Worm (Caenorhabditis elegans) whole organism, L2 larva: Measurements from ENCODE around the gene elks-1.
"Not testable (repeated sequence)": the region's sequence is repeated elsewhere in the genome, so short reads cannot be mapped to it uniquely, and the experiment has no call there.

Experiments
- C34F6.9 ChIP-seq: fragments of 150-350 bp; optimal IDR thresholded peaks from 2 replicates; lab custom pipeline; 2014; ENCODE audit warnings: missing biosample characterization, missing genetic modification characterization
- F13H6.1 ChIP-seq: sonication (generic microtip); optimal IDR thresholded peaks from 2 replicates; lab custom pipeline; 2016; ENCODE audit warnings: missing genetic modification characterization, missing compliant biosample characterization
- R02D3.7 ChIP-seq: fragments of 150-350 bp; optimal IDR thresholded peaks from 2 replicates; lab custom pipeline; 2014; ENCODE audit warnings: missing biosample characterization, missing genetic modification characterization
- ZK546.5 ChIP-seq: sonication (generic microtip); optimal IDR thresholded peaks from 2 replicates; lab custom pipeline; 2017; ENCODE audit warnings: missing biosample characterization, missing genetic modification characterization
- alr-1 ChIP-seq: fragments of 150-350 bp; optimal IDR thresholded peaks from 2 replicates; lab custom pipeline; 2014; ENCODE audit warnings: missing biosample characterization, missing genetic modification characterization
- aly-2 ChIP-seq: fragments of 150-350 bp; optimal IDR thresholded peaks from 2 replicates; lab custom pipeline; 2014; ENCODE audit warnings: missing biosample characterization, missing genetic modification characterization
- ama-1 ChIP-seq: fragments of 150-350 bp; optimal IDR thresholded peaks from 2 replicates; lab custom pipeline; 2018; ENCODE audit warnings: inconsistent platforms
- blmp-1 ChIP-seq: sonication (generic microtip); optimal IDR thresholded peaks from 2 replicates; lab custom pipeline; 2017; ENCODE audit warnings: missing genetic modification characterization, mild to moderate bottlenecking, missing compliant biosample characterization, antibody characterized with exemption, moderate library complexity; ENCODE audit not compliant: insufficient read depth
- ceh-82 ChIP-seq: fragments of 150-350 bp; optimal IDR thresholded peaks from 2 replicates; lab custom pipeline; 2014; ENCODE audit warnings: missing biosample characterization, missing genetic modification characterization
- crh-2 ChIP-seq: sonication (generic microtip); optimal IDR thresholded peaks from 2 replicates; lab custom pipeline; 2017; ENCODE audit warnings: missing biosample characterization, missing genetic modification characterization
- dmd-4 ChIP-seq: sonication (generic microtip); optimal IDR thresholded peaks from 2 replicates; lab custom pipeline; 2017; ENCODE audit warnings: missing biosample characterization, missing genetic modification characterization
- egl-27 ChIP-seq: sonication (generic microtip); optimal IDR thresholded peaks from 3 replicates; lab custom pipeline; 2017; ENCODE audit warnings: missing biosample characterization, missing genetic modification reagents, missing genetic modification characterization
- elt-1 ChIP-seq: fragments of 150-350 bp; optimal IDR thresholded peaks from 2 replicates; lab custom pipeline; 2014; ENCODE audit warnings: missing biosample characterization, missing genetic modification characterization
- elt-3 ChIP-seq: sonication (generic microtip); optimal IDR thresholded peaks from 2 replicates; lab custom pipeline; 2017; ENCODE audit warnings: missing biosample characterization, missing genetic modification characterization
- fos-1 ChIP-seq: fragments of 150-350 bp; optimal IDR thresholded peaks from 2 replicates; lab custom pipeline; 2014; ENCODE audit warnings: missing biosample characterization, missing genetic modification characterization
- gmeb-1 ChIP-seq: fragments of 150-350 bp; optimal IDR thresholded peaks from 2 replicates; lab custom pipeline; 2014; ENCODE audit warnings: missing biosample characterization, missing genetic modification characterization
- lin-11 ChIP-seq: fragments of 150-350 bp; sonication (generic microtip); optimal IDR thresholded peaks from 2 replicates; lab custom pipeline; 2014; ENCODE audit warnings: missing biosample characterization, missing genetic modification characterization, inconsistent platforms, mixed read lengths
- lin-13 ChIP-seq: fragments of 150-350 bp; optimal IDR thresholded peaks from 2 replicates; lab custom pipeline; 2014; ENCODE audit warnings: missing biosample characterization, missing genetic modification reagents, missing genetic modification characterization
- lsy-2 ChIP-seq, 2 experiments: fragments of 150-350 bp in 1 of 2; sonication (generic microtip) in 1 of 2; optimal IDR thresholded peaks; 2 replicates each; lab custom pipeline; 2014 to 2017; ENCODE audit warnings: missing biosample characterization in 2 of 2, missing genetic modification characterization in 2 of 2
- mbf-1 ChIP-seq: sonication (generic microtip); optimal IDR thresholded peaks from 2 replicates; lab custom pipeline; 2017; ENCODE audit warnings: missing biosample characterization, missing genetic modification characterization
- mdl-1 ChIP-seq, 2 experiments: fragments of 150-350 bp in 1 of 2; sonication (generic microtip) in 1 of 2; optimal IDR thresholded peaks; 2 replicates each; lab custom pipeline; 2017; ENCODE audit warnings: missing biosample characterization in 2 of 2, missing genetic modification characterization in 2 of 2
- nhr-10 ChIP-seq: sonication (generic microtip); optimal IDR thresholded peaks from 2 replicates; lab custom pipeline; 2017; ENCODE audit warnings: missing biosample characterization, missing genetic modification characterization
- nhr-129 ChIP-seq: fragments of 150-350 bp; optimal IDR thresholded peaks from 2 replicates; lab custom pipeline; 2014; ENCODE audit warnings: missing biosample characterization, missing genetic modification characterization
- nhr-21 ChIP-seq: fragments of 150-350 bp; optimal IDR thresholded peaks from 2 replicates; lab custom pipeline; 2014; ENCODE audit warnings: missing biosample characterization, missing genetic modification characterization
- nhr-237 ChIP-seq: fragments of 150-350 bp; optimal IDR thresholded peaks from 2 replicates; lab custom pipeline; 2014; ENCODE audit warnings: missing biosample characterization, missing genetic modification characterization
- nhr-25 ChIP-seq: fragments of 150-350 bp; sonication (generic microtip); optimal IDR thresholded peaks from 3 replicates; lab custom pipeline; 2014; ENCODE audit warnings: missing biosample characterization, missing genetic modification characterization
- nhr-6 ChIP-seq: fragments of 150-350 bp; optimal IDR thresholded peaks from 2 replicates; lab custom pipeline; 2014; ENCODE audit warnings: missing biosample characterization, missing genetic modification characterization
- nhr-77 ChIP-seq: fragments of 150-350 bp; optimal IDR thresholded peaks from 2 replicates; lab custom pipeline; 2014; ENCODE audit warnings: missing biosample characterization, missing genetic modification characterization
- peb-1 ChIP-seq: fragments of 150-350 bp; optimal IDR thresholded peaks from 2 replicates; lab custom pipeline; 2014; ENCODE audit warnings: missing biosample characterization, missing genetic modification characterization
- sem-4 ChIP-seq: fragments of 150-350 bp; optimal IDR thresholded peaks from 2 replicates; lab custom pipeline; 2014; ENCODE audit warnings: missing biosample characterization, missing genetic modification reagents, missing genetic modification characterization
- sma-3 ChIP-seq: sonication (generic microtip); optimal IDR thresholded peaks from 2 replicates; lab custom pipeline; 2016; ENCODE audit warnings: missing genetic modification reagents, missing genetic modification characterization, missing compliant biosample characterization
- sma-9 ChIP-seq, 2 experiments: fragments of 150-350 bp in 1 of 2; sonication (generic microtip) in 1 of 2; optimal IDR thresholded peaks; 2 replicates each; lab custom pipeline; 2014 to 2016; ENCODE audit warnings: missing genetic modification characterization in 2 of 2, mild to moderate bottlenecking in 1 of 2, missing biosample characterization in 1 of 2, missing compliant biosample characterization in 1 of 2, missing genetic modification reagents in 1 of 2, moderate library complexity in 1 of 2
- unc-55 ChIP-seq: fragments of 150-350 bp; sonication (generic microtip); optimal IDR thresholded peaks from 3 replicates; lab custom pipeline; 2014; ENCODE audit warnings: missing biosample characterization, missing genetic modification reagents, missing genetic modification characterization
- zag-1 ChIP-seq: fragments of 150-350 bp; optimal IDR thresholded peaks from 2 replicates; lab custom pipeline; 2014; ENCODE audit warnings: missing biosample characterization, missing genetic modification characterization
- ztf-1 ChIP-seq: fragments of 200-800 bp; sonication (Bioruptor generic); conservative IDR thresholded peaks from 2 replicates; pipeline ENCODE4 v1.3.6; 2022; ENCODE audit warnings: missing genetic modification characterization, missing compliant biosample characterization
- ztf-11 ChIP-seq: sonication (generic microtip); optimal IDR thresholded peaks from 2 replicates; lab custom pipeline; 2017; ENCODE audit warnings: missing biosample characterization, missing genetic modification characterization
- ztf-4 ChIP-seq: fragments of 150-350 bp; optimal IDR thresholded peaks from 2 replicates; lab custom pipeline; 2014; ENCODE audit warnings: missing biosample characterization, missing genetic modification characterization

elks-1 gene

ce11 chrIV:3398078-3398477, 48.3 kb upstream of the elks-1 start:
- TF ChIP-seq sem-4 (no peak), ztf-4 (tag; lab: Kevin White, UChicago) (no peak), nhr-129 (tag; lab: Kevin White, UChicago) (no peak), egl-27 (no peak), nhr-21 (tag; lab: Kevin White, UChicago) (no peak), alr-1 (tag; lab: Kevin White, UChicago) (no peak), ZK546.5 (tag; lab: Kevin White, UChicago) (no peak), sma-3 (GFP tag; lab: Kevin White, UChicago) (no peak), nhr-77 (tag; lab: Kevin White, UChicago) (no peak), R02D3.7 (no peak), ztf-1 (GFP tag; lab: Robert Waterston, UW) (no peak), lsy-2 (tag; optimal IDR thresholded peaks at IDR 0.05; lab: Kevin White, UChicago) (no peak), elt-3 (no peak), fos-1 (tag; lab: Kevin White, UChicago) (no peak)

DNA sequence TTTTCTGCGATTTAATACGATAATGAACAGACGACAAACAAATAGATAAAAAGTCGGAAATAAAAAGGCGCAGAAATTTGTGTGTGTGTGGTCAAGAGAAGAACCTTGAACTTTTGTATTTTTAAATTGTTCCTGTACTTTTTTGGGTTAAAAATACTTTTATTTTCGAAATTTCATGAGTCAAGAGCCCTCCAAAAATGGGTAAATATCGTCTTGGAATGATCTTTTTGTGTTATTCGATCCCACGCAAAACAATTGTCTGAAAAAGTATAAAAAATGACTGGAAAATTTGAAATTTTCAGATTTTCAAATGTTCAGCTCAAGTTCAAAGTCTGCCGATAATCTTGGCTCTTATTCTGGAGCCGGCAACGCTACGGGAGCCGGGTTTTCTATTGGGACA, 45.8 kb upstream of the elks-1 start, which contains the start of gene C04C3.14:
C04C3.14 (plus strand) TSS at position 301 of the 400 bp plus-strand sequence.
- TF ChIP-seq ama-1 (lab: Kevin White, UChicago) (no peak), elt-3 (no peak), alr-1 (tag; lab: Kevin White, UChicago) (no peak), F13H6.1 (no peak), ztf-11 (no peak), zag-1 (tag; lab: Kevin White, UChicago) (no peak)

DNA sequence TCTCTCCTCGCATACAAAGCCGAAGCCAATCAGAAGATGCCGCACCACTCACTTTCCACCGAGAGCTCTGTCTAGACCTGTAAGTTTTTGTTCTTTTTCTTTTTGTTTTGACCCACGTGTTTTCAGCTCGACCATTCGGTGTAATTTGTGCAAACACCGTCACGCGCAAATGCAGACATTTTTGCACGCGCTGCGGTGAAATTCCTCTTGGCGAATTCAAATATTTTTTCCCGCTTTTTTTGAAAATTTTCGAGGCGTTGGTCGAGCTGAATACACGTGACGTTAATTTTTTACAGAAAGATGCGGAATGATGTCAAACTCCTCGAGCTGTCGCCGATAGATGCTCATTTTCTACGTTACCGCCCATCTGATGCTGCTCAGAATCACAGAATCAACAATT, 44.2 kb upstream of the elks-1 start, which contains the start of gene C04C3.4:
C04C3.4 (plus strand) TSS at position 301 of the 400 bp plus-strand sequence.
- not testable (repeated sequence) for TF ChIP-seq lin-11 (tag; lab: Kevin White, UChicago); nhr-10; dmd-4 (tag; lab: Kevin White, UChicago)
- TF ChIP-seq, all 48 proteins: peak for 0; not testable (repeated sequence) for 48

ce11 chrIV:3389999-3390398, 40.2 kb upstream of the elks-1 start, which contains the start of gene B0546.5:
Gene B0546.5 (minus strand): TSS chrIV:3390099.
- not testable (repeated sequence) for TF ChIP-seq C34F6.9 (tag; lab: Kevin White, UChicago); elt-3; ceh-82 (tag; lab: Kevin White, UChicago)

- peak in 1 of 2 experiments; percentile 6 for TF ChIP-seq lsy-2 (tag; optimal IDR thresholded peaks at IDR 0.05; lab: Kevin White, UChicago)
- peak; percentile 53 for TF ChIP-seq ama-1 (lab: Kevin White, UChicago)
- peak; percentile 9 for TF ChIP-seq crh-2 (tag; lab: Kevin White, UChicago)
- TF ChIP-seq elt-3: no peak
Measured at ce11 chrIV:3386504-3387290, 36.9 kb upstream of the elks-1 start.

- TF ChIP-seq elt-1 (tag; lab: Kevin White, UChicago) (no peak), nhr-237 (no peak), crh-2 (tag; lab: Kevin White, UChicago) (peak; percentile 54), mdl-1 (tag; optimal IDR thresholded peaks at IDR 0.05; lab: Kevin White, UChicago) (peak in 1 of 2 experiments; percentile 16), F13H6.1 (peak; percentile 51), R02D3.7 (no peak), nhr-129 (tag; lab: Kevin White, UChicago) (peak; percentile 51), blmp-1 (tag; lab: Kevin White, UChicago) (peak; percentile 42), aly-2 (no peak), mbf-1 (no peak), nhr-6 (tag; lab: Kevin White, UChicago) (no peak), egl-27 (no peak), lin-13 (GFP tag; lab: Kevin White, UChicago) (peak; percentile 51), nhr-25 (tag; lab: Kevin White, UChicago) (peak; percentile 20), unc-55 (GFP tag; lab: Kevin White, UChicago) (peak; percentile 82), nhr-10 (no peak), lsy-2 (tag; optimal IDR thresholded peaks at IDR 0.05; lab: Kevin White, UChicago) (peak; percentile 75 to 81), sem-4 (peak; percentile 8), ztf-1 (GFP tag; lab: Robert Waterston, UW) (no peak), zag-1 (tag; lab: Kevin White, UChicago) (no peak), sma-9 (GFP tag; optimal IDR thresholded peaks at IDR 0.05; lab: Kevin White, UChicago) (peak; percentile 25), sma-9 (tag; optimal IDR thresholded peaks at IDR 0.05; lab: Kevin White, UChicago) (no peak), gmeb-1 (tag; lab: Kevin White, UChicago) (peak; percentile 90), alr-1 (tag; lab: Kevin White, UChicago) (no peak), peb-1 (tag; lab: Kevin White, UChicago) (no peak), C34F6.9 (tag; lab: Kevin White, UChicago) (peak; percentile 76), nhr-77 (tag; lab: Kevin White, UChicago) (no peak)
Measured at ce11 chrIV:3385337-3386215, 35.7 kb upstream of the elks-1 start, which contains the start of gene mai-2. Gene mai-2 (plus strand): TSS chrIV:3385910.
